Fruit fly (Drosophila melanogaster) S2 (cell line): ENCODE data around the gene CG32071.

Experiments
- CG8478 ChIP-seq: fragments of >200 bp; optimal IDR thresholded peaks from 2 replicates; lab custom pipeline; 2018
- CTCF ChIP-seq, 2 experiments: fragments of >200 bp; optimal IDR thresholded peaks; 2 replicates each; lab custom pipeline; 2018

- no peak for TF ChIP-seq CG8478 (lab: Kevin White, UChicago)
- no peak for TF ChIP-seq CTCF (optimal IDR thresholded peaks at IDR 0.05; lab: Kevin White, UChicago)
These were observed 14.1 kb upstream of the CG32071 start for dm6 chr3L:11117733-11118132.
